Worm (Caenorhabditis elegans): Measurements from ENCODE around the gene ZC132.11.

Gene ZC132.11

DNA sequence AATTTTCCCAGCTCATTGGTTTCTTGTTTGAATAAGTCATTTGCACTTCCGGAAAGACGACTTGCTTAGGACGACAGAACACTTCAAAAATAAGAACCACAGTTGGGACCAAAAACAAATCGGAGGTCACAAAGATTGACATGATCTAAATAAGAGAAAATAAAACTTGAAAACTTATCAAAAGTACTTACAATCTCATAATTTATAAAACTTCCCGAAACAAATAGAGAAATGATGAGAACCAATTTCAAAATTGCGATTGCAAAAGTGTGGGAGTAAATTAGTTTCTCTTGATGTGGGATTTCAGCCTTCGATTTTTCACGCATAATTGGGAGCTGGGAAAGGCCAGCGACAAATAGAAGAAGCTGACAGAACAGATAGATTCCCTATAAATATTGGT, at the start of gene ZC132.11:
ZC132.11 (minus strand) TSS at position 101 of the 400 bp plus-strand sequence.
- TF ChIP-seq ztf-25 (GFP tag; IDR thresholded peaks at IDR 0.05): no peak
- TF ChIP-seq ceh-27 (GFP tag; optimal IDR thresholded peaks at IDR 0.05): no peak
- no peak for TF ChIP-seq K12H6.12 (tag; optimal IDR thresholded peaks at IDR 0.05)
- TF ChIP-seq dox-1 (GFP tag; IDR thresholded peaks at IDR 0.05): no peak
- no peak for TF ChIP-seq hlh-26 (GFP tag; conservative IDR thresholded peaks at IDR 0.05)
- no peak for TF ChIP-seq madf-8 (GFP tag; conservative IDR thresholded peaks at IDR 0.05)
- no peak for TF ChIP-seq F52B5.7 (tag; optimal IDR thresholded peaks at IDR 0.05)
- no peak for TF ChIP-seq tlf-1 (GFP tag; optimal IDR thresholded peaks at IDR 0.05)
- TF ChIP-seq rec-8 (tag; optimal IDR thresholded peaks at IDR 0.05): no peak

DNA sequence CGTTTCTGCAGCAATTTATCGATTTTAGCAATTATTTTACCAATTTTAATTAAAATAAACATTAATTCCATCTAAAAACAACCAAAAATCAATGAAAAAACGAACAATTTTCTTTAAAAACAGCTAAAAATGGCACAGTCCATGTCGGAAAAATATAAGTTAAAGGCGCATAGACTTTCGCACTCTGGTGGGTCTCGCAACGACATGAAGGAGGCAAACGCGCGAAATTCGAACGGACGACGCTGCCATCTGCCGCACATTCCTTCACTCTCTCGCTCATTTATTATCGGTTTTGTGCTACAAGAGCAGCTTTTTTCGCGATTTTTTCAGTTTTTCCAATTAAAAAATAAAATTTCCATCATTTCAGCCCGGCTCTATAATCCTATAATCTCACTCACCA, 48.3 kb upstream of the ZC132.11 start, which contains the start of gene mcm-7:
mcm-7 (plus strand) TSS at position 368 of the 400 bp plus-strand sequence.
- TF ChIP-seq attf-3 (GFP tag; conservative IDR thresholded peaks at IDR 0.05) (0 out of 2 replicates have a peak, but pooled peaks have one; percentile 33), xnd-1 (tag; optimal IDR thresholded peaks at IDR 0.05) (peak; percentile 62), rcor-1 (GFP tag; IDR thresholded peaks at IDR 0.05) (peak; percentile 57; the same call in 1 of the 2 replicates), ceh-91 (GFP tag; IDR thresholded peaks at IDR 0.05) (peak; percentile 74), tlf-1 (GFP tag; optimal IDR thresholded peaks at IDR 0.05) (no peak), mes-4 (tag; optimal IDR thresholded peaks at IDR 0.05) (no peak), cebp-1 (GFP tag; IDR thresholded peaks at IDR 0.05) (no peak), cebp-1 (tag; optimal IDR thresholded peaks at IDR 0.05) (peak; percentile 41), dpl-1 (GFP tag; optimal IDR thresholded peaks at IDR 0.05) (peak; percentile 79), F33H1.4 (GFP tag; IDR thresholded peaks at IDR 0.05) (peak; percentile 93), snpc-1.1 (tag; optimal IDR thresholded peaks at IDR 0.05; ENCODE audit: insufficient read depth) (peak; percentile 30), lin-35 (GFP tag; optimal IDR thresholded peaks at IDR 0.05) (peak; percentile 17 to 84 (median 37)), hmg-1.2 (GFP tag; IDR thresholded peaks at IDR 0.05) (peak; percentile 59), Y79H2A.3 (GFP tag; conservative IDR thresholded peaks at IDR 0.05) (no peak), mcd-1 (GFP tag; IDR thresholded peaks at IDR 0.05) (peak; percentile 51; the same call in 1 of the 2 replicates), dox-1 (GFP tag; IDR thresholded peaks at IDR 0.05) (peak; percentile 77), efl-1 (GFP tag; optimal IDR thresholded peaks at IDR 0.05) (peak; percentile 93), pbrm-1 (GFP tag; IDR thresholded peaks at IDR 0.05) (0 out of 2 replicates have a peak, but pooled peaks have one; percentile 47), ama-1 (optimal IDR thresholded peaks at IDR 0.05) (no peak), ama-1 (GFP tag; optimal IDR thresholded peaks at IDR 0.05) (no peak), madf-8 (GFP tag; conservative IDR thresholded peaks at IDR 0.05) (peak; percentile 76), madf-6 (GFP tag; IDR thresholded peaks at IDR 0.05) (peak; percentile 91), egrh-3 (GFP tag; IDR thresholded peaks at IDR 0.05) (peak; percentile 70), tbp1 (GFP tag; optimal IDR thresholded peaks at IDR 0.05) (peak; percentile 30), snpc-4 (GFP tag; optimal IDR thresholded peaks at IDR 0.05) (no peak), snpc-4 (tag; optimal IDR thresholded peaks at IDR 0.05) (peak in 2 of 4 experiments; percentile 49 to 59), sptf-2 (GFP tag; optimal IDR thresholded peaks at IDR 0.05) (no peak), D2030.7 (GFP tag; IDR thresholded peaks at IDR 0.05) (peak; percentile 58), F23B12.7 (tag; optimal IDR thresholded peaks at IDR 0.05; ENCODE audit: insufficient read depth) (peak; percentile 45), somi-1 (GFP tag; optimal IDR thresholded peaks at IDR 0.05) (no peak), lin-54 (GFP tag; optimal IDR thresholded peaks at IDR 0.05) (peak; percentile 86), bed-1 (GFP tag; IDR thresholded peaks at IDR 0.05) (no peak), snpc-1.3 (tag; optimal IDR thresholded peaks at IDR 0.05; ENCODE audit: insufficient read depth) (peak; percentile 27), snpc-3.4 (tag; optimal IDR thresholded peaks at IDR 0.05) (peak; percentile 53), lsl-1 (GFP tag; optimal IDR thresholded peaks at IDR 0.05) (peak; percentile 64), hlh-26 (GFP tag; conservative IDR thresholded peaks at IDR 0.05) (no peak)

Measured in whole organism, young adult.